Worm (Caenorhabditis elegans): ENCODE measurements around the gene C17H11.4.

Gene C17H11.4

ce11 chrX:8218653-8219052 lies 37.2 kb upstream of the C17H11.4 start, which contains the start of gene K02A6.4:
Gene K02A6.4 (minus strand): TSS chrX:8218753.
- no peak for TF ChIP-seq hpl-2 (GFP tag; optimal IDR thresholded peaks at IDR 0.05)
- TF ChIP-seq dpl-1 (GFP tag; optimal IDR thresholded peaks at IDR 0.05) = no peak
- TF ChIP-seq jun-1 (tag; optimal IDR thresholded peaks at IDR 0.05) = no peak
- TF ChIP-seq ets-5 (GFP tag; IDR thresholded peaks at IDR 0.05) = no peak
- no peak for TF ChIP-seq lin-39 (tag; optimal IDR thresholded peaks at IDR 0.05)
- TF ChIP-seq ceh-82 (tag; optimal IDR thresholded peaks at IDR 0.05) = no peak
- no peak for TF ChIP-seq egl-27 (tag; optimal IDR thresholded peaks at IDR 0.05)
- TF ChIP-seq efl-1 (optimal IDR thresholded peaks at IDR 0.05) = no peak
- TF ChIP-seq efl-1 (GFP tag; optimal IDR thresholded peaks at IDR 0.05 in 1 of 2) = no peak
- no peak for TF ChIP-seq efl-3 (GFP tag; optimal IDR thresholded peaks at IDR 0.05)
- TF ChIP-seq lin-35 (GFP tag; optimal IDR thresholded peaks at IDR 0.05) = no peak

- no peak for TF ChIP-seq snpc-4 (tag; optimal IDR thresholded peaks at IDR 0.05)
- TF ChIP-seq sup-37 (GFP tag; optimal IDR thresholded peaks at IDR 0.05) = no peak
- TF ChIP-seq nhr-11 (tag; optimal IDR thresholded peaks at IDR 0.05) = no peak
- TF ChIP-seq ceh-90 (tag; optimal IDR thresholded peaks at IDR 0.05) = no peak
- TF ChIP-seq lsy-2 (tag; optimal IDR thresholded peaks at IDR 0.05) = no peak
- TF ChIP-seq lin-14 (GFP tag; optimal IDR thresholded peaks at IDR 0.05) = no peak
- TF ChIP-seq ztf-4 (tag; optimal IDR thresholded peaks at IDR 0.05) = no peak
- TF ChIP-seq unc-130 (tag; optimal IDR thresholded peaks at IDR 0.05) = no peak
- TF ChIP-seq sptf-1 (tag; optimal IDR thresholded peaks at IDR 0.05) = no peak
- TF ChIP-seq fkh-4 (tag; optimal IDR thresholded peaks at IDR 0.05; ENCODE audit: borderline replicate concordance) = no peak
- no peak for TF ChIP-seq C16A3.4 (tag; optimal IDR thresholded peaks at IDR 0.05)
- no peak for TF ChIP-seq egl-13 (tag; optimal IDR thresholded peaks at IDR 0.05)
- no peak for TF ChIP-seq nhr-47 (tag; optimal IDR thresholded peaks at IDR 0.05)
Observed at ce11 chrX:8216957-8217356, 35.5 kb upstream of the C17H11.4 start.

ce11 chrX:8214424-8215115 lies 33.1 kb upstream of the C17H11.4 start, which contains the start of gene C47D2.1:
Gene C47D2.1 (plus strand): TSS chrX:8215065.
- TF ChIP-seq vab-15 (tag; optimal IDR thresholded peaks at IDR 0.05) = no peak
- TF ChIP-seq ets-5 (GFP tag; IDR thresholded peaks at IDR 0.05) = no peak

- no peak for TF ChIP-seq lsy-2 (tag; optimal IDR thresholded peaks at IDR 0.05)
- no peak for TF ChIP-seq zag-1 (tag; optimal IDR thresholded peaks at IDR 0.05)
- no peak for TF ChIP-seq ceh-88 (GFP tag; IDR thresholded peaks at IDR 0.05)
- no peak for TF ChIP-seq irx-1 (tag; optimal IDR thresholded peaks at IDR 0.05)
- TF ChIP-seq pqm-1 (tag; optimal IDR thresholded peaks at IDR 0.05) = no peak
- TF ChIP-seq jun-1 (tag; optimal IDR thresholded peaks at IDR 0.05) = peak; percentile 26
- TF ChIP-seq ceh-63 (GFP tag; optimal IDR thresholded peaks at IDR 0.05) = no peak
- TF ChIP-seq nhr-20 (tag; optimal IDR thresholded peaks at IDR 0.05) = peak; percentile 60
- TF ChIP-seq elt-2 (tag; optimal IDR thresholded peaks at IDR 0.05) = peak; percentile 87
- TF ChIP-seq sptf-1 (tag; optimal IDR thresholded peaks at IDR 0.05) = no peak
- peak; percentile 68 for TF ChIP-seq nhr-71 (tag; optimal IDR thresholded peaks at IDR 0.05)
- TF ChIP-seq nhr-19 (GFP tag; conservative IDR thresholded peaks at IDR 0.05) = no peak; the same call in 1 of the 2 replicates
- TF ChIP-seq hlh-17 (GFP tag; optimal IDR thresholded peaks at IDR 0.05; ENCODE audit: borderline replicate concordance) = no peak
- TF ChIP-seq skn-1 (tag; optimal IDR thresholded peaks at IDR 0.05) = no peak
- peak; percentile 46 for TF ChIP-seq nhr-90 (tag; optimal IDR thresholded peaks at IDR 0.05; ENCODE audit: poor library complexity)
- no peak for TF ChIP-seq ama-1 (optimal IDR thresholded peaks at IDR 0.05)
- TF ChIP-seq mdl-1 (tag; optimal IDR thresholded peaks at IDR 0.05) = peak in 1 of 2 experiments; percentile 69
- TF ChIP-seq ets-5 (GFP tag; IDR thresholded peaks at IDR 0.05) = no peak
- no peak for TF ChIP-seq efl-1 (optimal IDR thresholded peaks at IDR 0.05)
- TF ChIP-seq efl-1 (GFP tag; optimal IDR thresholded peaks at IDR 0.05 in 1 of 2) = peak in 1 of 2 experiments; percentile 79
- no peak for TF ChIP-seq isw-1 (GFP tag; IDR thresholded peaks at IDR 0.05)
- no peak for TF ChIP-seq ztf-11 (tag; optimal IDR thresholded peaks at IDR 0.05)
- TF ChIP-seq F16B12.6 (tag; optimal IDR thresholded peaks at IDR 0.05) = no peak
- TF ChIP-seq mab-9 (GFP tag; IDR thresholded peaks at IDR 0.05) = 0 out of 2 replicates have a peak, but pooled peaks have one; percentile 9
- no peak for TF ChIP-seq C04F5.9 (tag; optimal IDR thresholded peaks at IDR 0.05)
- TF ChIP-seq lin-13 (GFP tag; optimal IDR thresholded peaks at IDR 0.05) = no peak
- TF ChIP-seq egl-27 (tag; optimal IDR thresholded peaks at IDR 0.05) = no peak
- no peak for TF ChIP-seq pax-3 (tag; optimal IDR thresholded peaks at IDR 0.05)
Observed at ce11 chrX:8210999-8211398, 29.6 kb upstream of the C17H11.4 start, which contains the start of gene cdd-1. Gene cdd-1 (minus strand): TSS chrX:8211149.

Data from whole organism, L1 larva.